Worm (Caenorhabditis elegans) whole organism, L3 larva: ENCODE results near the gene C33B4.4.

Experiments used
- ama-1 ChIP-seq: fragments of 150-350 bp; optimal IDR thresholded peaks from 2 replicates; lab custom pipeline; 2018
- daf-12 ChIP-seq: fragments of 150-350 bp; optimal IDR thresholded peaks from 2 replicates; lab custom pipeline; 2014; ENCODE audit warnings: missing biosample characterization, missing genetic modification reagents, missing genetic modification characterization
- egl-27 ChIP-seq: sonication (generic microtip); optimal IDR thresholded peaks from 4 replicates; lab custom pipeline; 2017; ENCODE audit warnings: missing biosample characterization, missing genetic modification reagents, missing genetic modification characterization
- elt-1 ChIP-seq: fragments of 150-350 bp; optimal IDR thresholded peaks from 2 replicates; lab custom pipeline; 2014; ENCODE audit warnings: missing biosample characterization, missing genetic modification characterization
- elt-2 ChIP-seq: sonication (generic microtip); optimal IDR thresholded peaks from 2 replicates; lab custom pipeline; 2016; ENCODE audit warnings: missing genetic modification reagents, mild to moderate bottlenecking, missing genetic modification characterization, missing compliant biosample characterization
- elt-3 ChIP-seq, 3 experiments: fragments of 150-350 bp in 1 of 3; sonication (generic microtip) in 2 of 3; optimal IDR thresholded peaks; 2 replicates in 2 of 3; 4 replicates in 1 of 3; lab custom pipeline; 2014 to 2017; ENCODE audit warnings: missing biosample characterization in 3 of 3, missing genetic modification characterization in 3 of 3
- fkh-10 ChIP-seq: sonication (generic microtip); optimal IDR thresholded peaks from 2 replicates; lab custom pipeline; 2017; ENCODE audit warnings: missing biosample characterization, missing genetic modification reagents, missing genetic modification characterization
- fos-1 ChIP-seq: fragments of 150-350 bp; optimal IDR thresholded peaks from 2 replicates; lab custom pipeline; 2014; ENCODE audit warnings: missing biosample characterization, missing genetic modification characterization
- hmg-11 ChIP-seq: sonication (generic microtip); optimal IDR thresholded peaks from 2 replicates; lab custom pipeline; 2016; ENCODE audit warnings: missing genetic modification characterization, missing compliant biosample characterization
- mml-1 ChIP-seq: fragments of 150-350 bp; sonication (generic microtip); optimal IDR thresholded peaks from 3 replicates; lab custom pipeline; 2014; ENCODE audit warnings: missing biosample characterization, missing genetic modification characterization
- nfya-1 ChIP-seq: sonication (generic microtip); optimal IDR thresholded peaks from 2 replicates; lab custom pipeline; 2017; ENCODE audit warnings: missing genetic modification characterization, mild to moderate bottlenecking, missing compliant biosample characterization, antibody characterized with exemption, moderate library complexity; ENCODE audit not compliant: insufficient read depth
- nhr-11 ChIP-seq: fragments of 150-350 bp; optimal IDR thresholded peaks from 2 replicates; lab custom pipeline; 2014; ENCODE audit warnings: missing biosample characterization, missing genetic modification characterization
- nhr-12 ChIP-seq: fragments of 150-350 bp; optimal IDR thresholded peaks from 2 replicates; lab custom pipeline; 2014; ENCODE audit warnings: missing biosample characterization, missing genetic modification characterization
- nhr-25 ChIP-seq: sonication (generic microtip); optimal IDR thresholded peaks from 2 replicates; lab custom pipeline; 2017; ENCODE audit warnings: missing biosample characterization, missing genetic modification characterization
- nhr-67 ChIP-seq: fragments of 150-350 bp; optimal IDR thresholded peaks from 2 replicates; lab custom pipeline; 2014; ENCODE audit warnings: missing biosample characterization, missing genetic modification characterization
- pha-4 ChIP-seq: fragments of 150-350 bp; optimal IDR thresholded peaks from 2 replicates; lab custom pipeline; 2014; ENCODE audit warnings: missing biosample characterization, missing genetic modification reagents, missing genetic modification characterization
- snpc-4 ChIP-seq: fragments of 150-350 bp; optimal IDR thresholded peaks from 2 replicates; lab custom pipeline; 2014; ENCODE audit warnings: missing biosample characterization, missing genetic modification characterization
- zag-1 ChIP-seq: fragments of 150-350 bp; optimal IDR thresholded peaks from 2 replicates; lab custom pipeline; 2014; ENCODE audit warnings: missing biosample characterization, missing genetic modification characterization

C33B4.4 gene

DNA sequence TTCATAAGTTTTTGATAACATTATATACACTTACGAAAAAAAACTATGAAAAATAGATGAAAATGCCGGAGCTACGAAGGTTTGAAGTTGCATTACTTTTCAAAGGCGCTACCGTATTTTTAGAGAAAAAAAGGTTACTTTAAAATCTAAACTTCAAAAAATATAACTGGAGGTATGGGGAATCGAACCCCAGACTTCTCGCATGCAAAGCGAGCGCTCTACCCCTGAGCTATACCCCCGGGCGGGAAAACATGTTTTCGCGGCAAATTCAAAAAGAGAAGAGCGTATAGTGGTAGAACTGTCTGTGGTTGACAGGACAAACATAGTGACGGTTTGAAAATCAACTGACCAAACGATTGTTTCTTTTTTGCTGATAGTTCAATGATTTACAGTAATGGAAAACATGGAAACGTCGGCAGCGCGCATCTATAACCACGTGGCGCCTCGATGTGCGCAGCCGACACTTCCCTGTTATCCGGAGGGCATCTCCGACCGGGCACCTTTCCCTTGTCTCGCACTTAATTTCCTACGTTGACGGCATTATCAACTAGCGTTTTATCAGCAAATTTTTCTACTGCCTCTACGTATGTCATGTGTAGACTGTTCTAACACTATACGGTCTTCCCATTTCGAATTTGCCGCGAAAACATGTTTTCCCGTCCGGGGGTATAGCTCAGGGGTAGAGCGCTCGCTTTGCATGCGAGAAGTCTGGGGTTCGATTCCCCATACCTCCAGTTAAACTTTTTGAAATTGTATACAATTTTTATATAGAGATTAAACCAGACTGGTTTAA is 49.2 kb downstream of the C33B4.4 start:
- TF ChIP-seq elt-1 (tag; lab: Kevin White, UChicago) (no peak), snpc-4 (peak; percentile 66), nhr-25 (tag; lab: Kevin White, UChicago) (peak; percentile 38), elt-2 (tag; lab: Kevin White, UChicago) (peak; percentile 67)
- TF ChIP-seq, all 47 proteins: peak for 3

DNA sequence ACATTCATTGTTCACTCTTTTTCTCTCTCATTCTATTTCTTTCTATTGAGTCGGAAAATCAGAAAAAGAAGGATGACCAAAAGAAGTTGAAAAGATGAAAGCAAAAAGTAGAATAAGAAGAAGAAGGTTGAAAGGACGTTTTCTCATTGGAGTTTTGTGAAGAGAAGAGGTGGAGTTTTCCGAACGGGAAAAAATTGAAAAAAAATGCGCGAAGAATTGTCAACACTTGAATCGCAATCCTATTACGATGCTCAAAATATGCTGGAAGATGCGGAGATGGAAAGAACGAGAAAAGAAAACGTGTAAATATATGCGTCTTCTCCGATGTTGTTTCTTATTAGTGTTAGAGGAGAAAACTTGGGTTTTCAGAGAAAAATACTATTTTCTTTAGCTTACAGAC is 49.9 kb downstream of the C33B4.4 start:
- TF ChIP-seq fkh-10 (peak; percentile 83), fos-1 (tag; lab: Kevin White, UChicago) (no peak)

DNA sequence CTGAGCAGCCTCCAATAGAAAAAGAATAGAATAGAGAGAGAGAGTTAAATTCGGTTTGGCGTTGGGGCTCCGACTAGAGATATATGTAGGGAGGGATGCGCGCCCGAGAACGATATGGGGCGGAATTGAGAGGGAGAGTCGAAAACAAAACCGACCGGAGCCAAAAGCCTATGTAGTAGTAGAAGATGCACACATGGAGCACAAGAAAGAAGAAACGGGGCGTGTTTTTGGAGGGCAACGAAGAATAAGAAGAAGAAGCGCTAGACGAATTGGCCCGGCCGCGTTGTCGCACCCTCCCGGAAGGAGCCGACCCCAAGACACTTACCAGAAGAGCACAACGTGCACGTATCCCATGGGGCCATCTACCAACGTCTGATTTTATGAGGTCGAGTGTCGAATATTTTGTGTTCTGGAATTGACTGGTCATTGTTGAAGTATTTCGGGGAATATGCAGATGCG is 54.2 kb downstream of the C33B4.4 start, which contains the start of gene tag-180:
Gene tag-180 (minus strand): TSS at position 409 of the 459 bp plus-strand sequence.
- TF ChIP-seq hmg-11, result no peak
- TF ChIP-seq mml-1 (tag; lab: Kevin White, UChicago), result no peak
- no peak for TF ChIP-seq ama-1
- TF ChIP-seq daf-12 (tag; lab: Kevin White, UChicago), result no peak
- no peak for TF ChIP-seq elt-2 (tag; lab: Kevin White, UChicago)
- no peak for TF ChIP-seq nfya-1 (tag; lab: Kevin White, UChicago)
- TF ChIP-seq zag-1 (tag; lab: Kevin White, UChicago), result no peak
- TF ChIP-seq nhr-67 (tag; lab: Kevin White, UChicago), result no peak
- no peak for TF ChIP-seq elt-1 (tag; lab: Kevin White, UChicago)
- TF ChIP-seq elt-3 (tag; optimal IDR thresholded peaks at IDR 0.05; lab: Kevin White, UChicago), result no peak
- no peak for TF ChIP-seq nhr-11 (tag; lab: Kevin White, UChicago)
- TF ChIP-seq nhr-12, result no peak
- TF ChIP-seq egl-27 (tag; lab: Kevin White, UChicago), result no peak
- TF ChIP-seq pha-4, result no peak
